Fruit fly (Drosophila melanogaster) whole organism, embryonic: ENCODE measurements around the gene CG31548.

ENCODE experiments used
- Aef1 ChIP-seq: fragments of 200-800 bp; sonication (Bioruptor generic); IDR thresholded peaks from 3 replicates; pipeline ENCODE4 v1.3.6; 2022; ENCODE audit warnings: missing biosample characterization, missing genetic modification characterization
- BEAF-32 ChIP-seq: fragments of 200-800 bp; sonication (Bioruptor generic); optimal IDR thresholded peaks from 3 replicates; lab custom pipeline; 2017; ENCODE audit warnings: missing biosample characterization, missing genetic modification characterization, mild to moderate bottlenecking, moderate library complexity, missing genetic modification reagents
- Blimp-1 ChIP-seq: fragments of 200-800 bp; sonication (Bioruptor generic); optimal IDR thresholded peaks from 3 replicates; lab custom pipeline; 2018; ENCODE audit warnings: missing biosample characterization, missing genetic modification characterization, mild to moderate bottlenecking, moderate library complexity, missing genetic modification reagents
- CG10147 ChIP-seq: fragments of 200-800 bp; sonication (Bioruptor generic); optimal IDR thresholded peaks from 2 replicates; lab custom pipeline; 2019; ENCODE audit warnings: missing biosample characterization, mild to moderate bottlenecking, missing genetic modification characterization, moderate library complexity
- CG10274 ChIP-seq: fragments of 200-800 bp; sonication (Bioruptor generic); optimal IDR thresholded peaks from 3 replicates; lab custom pipeline; 2017; ENCODE audit warnings: missing biosample characterization, mild to moderate bottlenecking, missing genetic modification characterization
- CG10431 ChIP-seq: fragments of 200-800 bp; sonication (Bioruptor generic); optimal IDR thresholded peaks from 3 replicates; lab custom pipeline; 2018; ENCODE audit warnings: missing biosample characterization, mild to moderate bottlenecking, missing genetic modification characterization
- CG12104 ChIP-seq: fragments of 200-800 bp; sonication (Bioruptor generic); optimal IDR thresholded peaks from 3 replicates; lab custom pipeline; 2016; ENCODE audit warnings: missing biosample characterization, missing genetic modification characterization
- CG13296 ChIP-seq: fragments of 200-800 bp; sonication (Bioruptor generic); optimal IDR thresholded peaks from 3 replicates; lab custom pipeline; 2018; ENCODE audit warnings: missing biosample characterization, mild to moderate bottlenecking, missing genetic modification characterization
- CG13624 ChIP-seq: fragments of 200-800 bp; sonication (Bioruptor generic); optimal IDR thresholded peaks from 2 replicates; lab custom pipeline; 2016; ENCODE audit warnings: missing biosample characterization, missing genetic modification characterization
- CG1529 ChIP-seq: fragments of 200-800 bp; sonication (Bioruptor generic); optimal IDR thresholded peaks from 3 replicates; lab custom pipeline; 2018; ENCODE audit warnings: missing biosample characterization, missing genetic modification characterization
- CG15514 ChIP-seq: fragments of 200-800 bp; sonication (Bioruptor generic); optimal IDR thresholded peaks from 3 replicates; lab custom pipeline; 2017; ENCODE audit warnings: missing biosample characterization, missing genetic modification characterization, mild to moderate bottlenecking, moderate library complexity, missing genetic modification reagents
- CG17829 ChIP-seq: fragments of 200-800 bp; optimal IDR thresholded peaks from 2 replicates; lab custom pipeline; 2019; ENCODE audit warnings: missing biosample characterization, mild to moderate bottlenecking, missing genetic modification characterization, moderate library complexity
- CG17912 ChIP-seq: fragments of 200-800 bp; sonication (Bioruptor generic); optimal IDR thresholded peaks from 2 replicates; lab custom pipeline; 2018; ENCODE audit warnings: missing biosample characterization, mild to moderate bottlenecking, missing genetic modification characterization
- CG1832 ChIP-seq: fragments of 200-800 bp; sonication (Bioruptor generic); optimal IDR thresholded peaks from 2 replicates; lab custom pipeline; 2017; ENCODE audit warnings: missing biosample characterization, mild to moderate bottlenecking, missing genetic modification characterization, inconsistent platforms
- CG2129 ChIP-seq: fragments of 200-800 bp; sonication (Bioruptor generic); IDR thresholded peaks from 2 replicates; pipeline ENCODE4 v1.3.6; 2022; ENCODE audit warnings: missing biosample characterization, missing genetic modification characterization; ENCODE audit not compliant: partially characterized antibody
- CG2202 ChIP-seq: fragments of 200-800 bp; sonication (Bioruptor generic); optimal IDR thresholded peaks from 2 replicates; lab custom pipeline; 2018; ENCODE audit warnings: missing biosample characterization, mild to moderate bottlenecking, missing genetic modification characterization
- CG30020 ChIP-seq: fragments of 200-800 bp; optimal IDR thresholded peaks from 2 replicates; lab custom pipeline; 2019; ENCODE audit warnings: missing biosample characterization, mild to moderate bottlenecking, missing genetic modification characterization, moderate library complexity
- CG32767 ChIP-seq: fragments of 200-800 bp; sonication (Bioruptor generic); IDR thresholded peaks from 2 replicates; pipeline ENCODE4 v1.3.6; 2022; ENCODE audit warnings: missing biosample characterization, missing genetic modification characterization
- CG32772 ChIP-seq: fragments of 200-800 bp; sonication (Bioruptor generic); IDR thresholded peaks from 2 replicates; pipeline ENCODE4 v1.3.6; 2022; ENCODE audit warnings: missing biosample characterization, missing genetic modification characterization
- CG3281 ChIP-seq: fragments of 200-800 bp; sonication (Bioruptor generic); optimal IDR thresholded peaks from 3 replicates; lab custom pipeline; 2017; ENCODE audit warnings: missing biosample characterization, mild to moderate bottlenecking, missing genetic modification characterization
- CG6175 ChIP-seq: fragments of 200-800 bp; sonication (Bioruptor generic); IDR thresholded peaks from 3 replicates; pipeline ENCODE4 v1.3.6; 2022; ENCODE audit warnings: missing biosample characterization, missing genetic modification characterization
- CG6254 ChIP-seq: fragments of 200-800 bp; sonication (Bioruptor generic); optimal IDR thresholded peaks from 3 replicates; lab custom pipeline; 2017; ENCODE audit warnings: mild to moderate bottlenecking, missing biosample characterization, missing genetic modification reagents, missing genetic modification characterization
- CG9609 ChIP-seq: fragments of 200-800 bp; sonication (Bioruptor generic); optimal IDR thresholded peaks from 3 replicates; lab custom pipeline; 2016; ENCODE audit warnings: missing biosample characterization, missing genetic modification characterization
- CG9817 ChIP-seq: fragments of 200-800 bp; sonication (Bioruptor generic); optimal IDR thresholded peaks from 2 replicates; lab custom pipeline; 2018; ENCODE audit warnings: missing biosample characterization, mild to moderate bottlenecking, missing genetic modification characterization, moderate library complexity
- CG9876 ChIP-seq: fragments of 200-800 bp; sonication (Bioruptor generic); optimal IDR thresholded peaks from 2 replicates; lab custom pipeline; 2016; ENCODE audit warnings: missing biosample characterization, missing genetic modification characterization
- D ChIP-seq, 2 experiments: fragments of 200-800 bp in 1 of 2; fragments of >200 bp in 1 of 2; sonication (Bioruptor generic) in 1 of 2; optimal IDR thresholded peaks; 2 replicates in 1 of 2; 3 replicates in 1 of 2; lab custom pipeline; 2017; ENCODE audit warnings: mild to moderate bottlenecking in 1 of 2, missing biosample characterization in 1 of 2, missing genetic modification characterization in 1 of 2, missing genetic modification reagents in 1 of 2
- GATAe ChIP-seq: fragments of 200-800 bp; sonication (Bioruptor generic); conservative IDR thresholded peaks from 2 replicates; pipeline ENCODE4 v1.3.6; 2022; ENCODE audit warnings: missing biosample characterization, missing genetic modification characterization
- Gug ChIP-seq: fragments of 200-800 bp; sonication (Bioruptor generic); IDR thresholded peaks from 4 replicates; pipeline ENCODE4 v1.3.6; 2022; ENCODE audit warnings: missing biosample characterization, missing genetic modification characterization
- Lim3 ChIP-seq: fragments of 200-800 bp; sonication (Bioruptor generic); IDR thresholded peaks from 2 replicates; pipeline ENCODE4 v1.3.6; 2022; ENCODE audit warnings: missing biosample characterization, missing genetic modification characterization
- Pdp1 ChIP-seq, 2 experiments: fragments of 200-800 bp; sonication (Bioruptor generic); optimal IDR thresholded peaks; 3 replicates each; lab custom pipeline; 2016; ENCODE audit warnings: missing biosample characterization in 2 of 2, missing genetic modification characterization in 2 of 2, mild to moderate bottlenecking in 1 of 2, moderate library complexity in 1 of 2
- Ravus ChIP-seq: fragments of 200-800 bp; sonication (Bioruptor generic); IDR thresholded peaks from 2 replicates; pipeline ENCODE4 v1.3.6; 2022; ENCODE audit warnings: missing biosample characterization, missing genetic modification characterization
- Rfx ChIP-seq: fragments of 200-800 bp; sonication (Bioruptor generic); IDR thresholded peaks from 2 replicates; pipeline ENCODE4 v1.3.6; 2022; ENCODE audit warnings: missing biosample characterization, missing genetic modification characterization
- crol ChIP-seq: fragments of 200-800 bp; sonication (Bioruptor generic); IDR thresholded peaks from 2 replicates; pipeline ENCODE4 v1.3.6; 2022; ENCODE audit warnings: missing biosample characterization, missing genetic modification characterization
- dysf ChIP-seq: fragments of 200-800 bp; sonication (Bioruptor generic); IDR thresholded peaks from 3 replicates; pipeline ENCODE4 v1.3.6; 2022; ENCODE audit warnings: missing biosample characterization, missing genetic modification characterization
- exex ChIP-seq: fragments of 200-800 bp; sonication (Bioruptor generic); optimal IDR thresholded peaks from 4 replicates; lab custom pipeline; 2018; ENCODE audit warnings: missing biosample characterization, mild to moderate bottlenecking, missing genetic modification characterization, moderate library complexity
- grau ChIP-seq: fragments of 200-800 bp; optimal IDR thresholded peaks from 3 replicates; lab custom pipeline; 2019; ENCODE audit warnings: missing biosample characterization, mild to moderate bottlenecking, missing genetic modification characterization, moderate library complexity
- grn ChIP-seq: fragments of 200-800 bp; sonication (Bioruptor generic); optimal IDR thresholded peaks from 3 replicates; lab custom pipeline; 2017; ENCODE audit warnings: missing biosample characterization, missing genetic modification characterization
- gsb ChIP-seq: fragments of 200-800 bp; sonication (Bioruptor generic); IDR thresholded peaks from 2 replicates; pipeline ENCODE4 v1.3.6; 2022; ENCODE audit warnings: missing biosample characterization, missing genetic modification characterization
- jigr1 ChIP-seq: fragments of 200-800 bp; sonication (Bioruptor generic); IDR thresholded peaks from 3 replicates; pipeline ENCODE4 v1.3.6; 2022; ENCODE audit warnings: missing biosample characterization, missing genetic modification characterization
- lab ChIP-seq: fragments of 200-800 bp; sonication (Bioruptor generic); optimal IDR thresholded peaks from 3 replicates; lab custom pipeline; 2017; ENCODE audit warnings: missing biosample characterization, missing genetic modification characterization, mild to moderate bottlenecking, moderate library complexity, missing genetic modification reagents
- lola ChIP-seq, 3 experiments: fragments of >200 bp in 2 of 3; fragments of 200-800 bp in 1 of 3; sonication (Bioruptor generic) in 1 of 3; optimal IDR thresholded peaks; 2 replicates each; lab custom pipeline; 2017 to 2019; ENCODE audit warnings: missing biosample characterization in 3 of 3, missing genetic modification characterization in 3 of 3, mild to moderate bottlenecking in 1 of 3, moderate library complexity in 1 of 3
- pan ChIP-seq, 4 experiments: fragments of >200 bp in 3 of 4; fragments of 200-800 bp in 1 of 4; sonication (Bioruptor generic) in 1 of 4; optimal IDR thresholded peaks in 3 of 4; IDR thresholded peaks in 1 of 4; 2 replicates each; pipeline versions ENCODE4 v1.3.6 to Lab custom; 2017 to 2022; ENCODE audit warnings: missing biosample characterization in 2 of 4, missing genetic modification characterization in 2 of 4, mixed read lengths in 1 of 4
- psq ChIP-seq: fragments of 200-800 bp; sonication (Bioruptor generic); optimal IDR thresholded peaks from 2 replicates; lab custom pipeline; 2017; ENCODE audit warnings: missing biosample characterization, missing genetic modification characterization
- rib ChIP-seq: fragments of 200-800 bp; sonication (Bioruptor generic); IDR thresholded peaks from 2 replicates; pipeline ENCODE4 v1.3.6; 2022; ENCODE audit warnings: missing biosample characterization, missing genetic modification characterization
- stc ChIP-seq: fragments of 200-800 bp; sonication (Bioruptor generic); IDR thresholded peaks from 2 replicates; pipeline ENCODE4 v1.3.6; 2022; ENCODE audit warnings: missing biosample characterization, missing genetic modification characterization
- tgo ChIP-seq: fragments of 200-800 bp; sonication (Bioruptor generic); IDR thresholded peaks from 3 replicates; pipeline ENCODE4 v1.3.6; 2022; ENCODE audit warnings: missing biosample characterization, missing genetic modification characterization
- usp ChIP-seq: fragments of >200 bp; optimal IDR thresholded peaks from 2 replicates; lab custom pipeline; 2017; ENCODE audit warnings: missing biosample characterization, missing genetic modification characterization
- zfh2 ChIP-seq: fragments of 200-800 bp; sonication (Bioruptor generic); optimal IDR thresholded peaks from 2 replicates; lab custom pipeline; 2016; ENCODE audit warnings: missing biosample characterization, missing genetic modification characterization

Gene CG31548

DNA sequence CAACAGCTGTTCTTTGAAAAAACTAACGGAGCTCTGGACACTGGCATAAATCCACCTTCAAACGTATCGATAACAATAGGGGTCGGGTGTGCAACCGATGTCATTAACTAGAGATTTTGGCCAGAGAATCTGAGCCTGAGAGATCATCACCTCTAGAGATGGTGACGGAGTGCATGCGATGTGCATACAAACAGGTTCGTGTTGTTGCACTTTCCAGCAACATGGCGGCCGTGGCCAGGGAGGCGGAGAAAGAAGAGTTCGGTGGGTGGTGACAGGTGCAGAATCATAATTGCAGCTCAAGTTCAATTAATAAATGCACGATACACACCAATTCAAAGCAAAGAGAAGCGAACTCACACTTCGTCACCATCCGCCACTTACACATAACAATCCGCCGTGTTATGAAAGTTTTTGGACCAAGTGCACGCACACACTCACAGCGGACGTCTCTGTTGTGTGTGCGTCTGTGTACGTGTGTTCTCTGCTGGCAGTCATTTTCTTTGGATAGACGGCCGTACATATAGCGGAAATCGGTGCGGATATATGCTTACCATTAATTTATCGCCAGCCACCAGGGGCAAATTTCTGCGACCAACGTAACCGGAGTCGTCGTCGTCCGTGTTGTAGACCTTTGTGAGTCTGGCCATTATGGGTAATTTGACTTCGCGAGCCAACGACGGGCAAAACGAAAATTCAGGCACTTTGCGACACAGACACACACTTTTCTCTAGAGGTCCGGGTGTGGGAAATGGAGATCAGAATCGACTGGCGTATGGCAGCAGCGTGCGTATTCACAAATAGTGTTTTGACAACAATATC, 22.5 kb upstream of the CG31548 start (continued):
- TF ChIP-seq Pdp1 (GFP tag; optimal IDR thresholded peaks at IDR 0.05; lab: Kevin White, UChicago) = peak in 1 of 2 experiments; percentile 97
- TF ChIP-seq Rfx (GFP tag; lab: Robert Waterston, UW) = peak; percentile 26
- TF ChIP-seq gsb (GFP tag; lab: Robert Waterston, UW) = no peak
- no peak for TF ChIP-seq CG10431 (GFP tag; lab: Kevin White, UChicago)
- TF ChIP-seq CG30020 (tag; lab: Kevin White, UChicago) = no peak
- no peak for TF ChIP-seq exex
- TF ChIP-seq psq (GFP tag; lab: Kevin White, UChicago) = no peak
- peak; percentile 90 for TF ChIP-seq CG10274
- no peak for TF ChIP-seq grau (tag; lab: Kevin White, UChicago)
- no peak for TF ChIP-seq rib (GFP tag; lab: Robert Waterston, UW)
- TF ChIP-seq CG6254 (GFP tag; lab: Kevin White, UChicago) = no peak
- no peak for TF ChIP-seq grn (GFP tag; lab: Kevin White, UChicago)
- no peak for TF ChIP-seq CG17829 (tag; lab: Kevin White, UChicago)
- TF ChIP-seq GATAe (GFP tag; lab: Robert Waterston, UW) = no peak
- no peak for TF ChIP-seq lola (GFP tag; optimal IDR thresholded peaks at IDR 0.05; lab: Kevin White, UChicago)
- TF ChIP-seq usp (GFP tag; lab: Kevin White, UChicago) = no peak
- TF ChIP-seq CG32772 (GFP tag; lab: Robert Waterston, UW) = no peak
- no peak for TF ChIP-seq Lim3
- TF ChIP-seq CG9817 = no peak
- no peak for TF ChIP-seq zfh2 (GFP tag; lab: Kevin White, UChicago)
- TF ChIP-seq Gug = peak; percentile 19; the same call in 1 of the 4 replicates
- no peak for TF ChIP-seq CG9609 (GFP tag; lab: Kevin White, UChicago)
- no peak for TF ChIP-seq pan (optimal IDR thresholded peaks at IDR 0.05; lab: Kevin White, UChicago)
- TF ChIP-seq pan (GFP tag; optimal IDR thresholded peaks at IDR 0.05 in 1 of 2, IDR thresholded peaks at IDR 0.05 in 1 of 2) = peak in 1 of 2 experiments; percentile 19
- TF ChIP-seq CG3281 (GFP tag; lab: Kevin White, UChicago) = no peak
- TF ChIP-seq CG1529 (GFP tag; lab: Kevin White, UChicago) = no peak
- TF ChIP-seq jigr1 = no peak
- TF ChIP-seq lab (GFP tag; lab: Kevin White, UChicago) = no peak
- TF ChIP-seq CG32767 = no peak
- 0 out of 2 replicates have a peak, but pooled peaks have one; percentile 21 for TF ChIP-seq crol
- no peak for TF ChIP-seq CG2202 (tag; lab: Kevin White, UChicago)
- TF ChIP-seq CG15514 (GFP tag; lab: Kevin White, UChicago) = no peak
- TF ChIP-seq tgo (GFP tag; lab: Robert Waterston, UW) = no peak
- TF ChIP-seq D (optimal IDR thresholded peaks at IDR 0.05; lab: Kevin White, UChicago) = peak; percentile 24
- no peak for TF ChIP-seq D (GFP tag; optimal IDR thresholded peaks at IDR 0.05; lab: Kevin White, UChicago)
- no peak for TF ChIP-seq CG6175 (GFP tag; lab: Robert Waterston, UW)
- TF ChIP-seq stc (GFP tag; lab: Robert Waterston, UW) = no peak
- no peak for TF ChIP-seq CG13624 (GFP tag; lab: Kevin White, UChicago)
- TF ChIP-seq CG13296 (GFP tag; lab: Kevin White, UChicago) = peak; percentile 12
- no peak for TF ChIP-seq CG17912 (GFP tag; lab: Kevin White, UChicago)
- no peak for TF ChIP-seq CG10147 (GFP tag; lab: Kevin White, UChicago)
- TF ChIP-seq CG12104 (GFP tag; lab: Kevin White, UChicago) = no peak
- peak; percentile 43; the same call in 1 of the 3 replicates for TF ChIP-seq dysf (GFP tag; lab: Robert Waterston, UW)
- TF ChIP-seq CG2129 (GFP tag; lab: Robert Waterston, UW) = peak; percentile 24; the same call in 1 of the 2 replicates
- TF ChIP-seq Blimp-1 (GFP tag; lab: Kevin White, UChicago) = no peak
- 0 out of 3 replicates have a peak, but pooled peaks have one; percentile 11 for TF ChIP-seq Aef1
- TF ChIP-seq BEAF-32 = peak; percentile 49
- no peak for TF ChIP-seq Ravus (GFP tag; lab: Robert Waterston, UW)
- no peak for TF ChIP-seq CG1832 (GFP tag; lab: Kevin White, UChicago)
- no peak for TF ChIP-seq CG9876
